Worm (Caenorhabditis elegans) whole organism, midembryonic: ENCODE results near the gene pals-23.

Source experiments
- T22C8.4 ChIP-seq: fragments of 200-800 bp; sonication (Bioruptor generic); IDR thresholded peaks from 2 replicates; pipeline ENCODE4 v1.3.6; 2022; ENCODE audit warnings: missing genetic modification characterization, missing compliant biosample characterization
- cog-1 ChIP-seq: sonication (generic microtip); optimal IDR thresholded peaks from 2 replicates; lab custom pipeline; 2016; ENCODE audit warnings: missing genetic modification characterization, missing compliant biosample characterization
- flt-1 ChIP-seq: fragments of 200-800 bp; sonication (Bioruptor generic); IDR thresholded peaks from 2 replicates; pipeline ENCODE4 v1.3.6; 2022; ENCODE audit warnings: missing genetic modification characterization, missing compliant biosample characterization
- klf-2 ChIP-seq: fragments of 200-800 bp; sonication (Bioruptor generic); conservative IDR thresholded peaks from 2 replicates; pipeline ENCODE4 v1.3.6; 2022; ENCODE audit warnings: missing genetic modification reagents, missing genetic modification characterization, missing compliant biosample characterization
- med-1 ChIP-seq: sonication (generic microtip); optimal IDR thresholded peaks from 2 replicates; lab custom pipeline; 2017; ENCODE audit warnings: missing genetic modification characterization, mild to moderate bottlenecking, missing compliant biosample characterization, antibody characterized with exemption, missing genetic modification reagents; ENCODE audit not compliant: insufficient read depth
- ref-1 ChIP-seq: fragments of 200-800 bp; sonication (Bioruptor generic); conservative IDR thresholded peaks from 2 replicates; pipeline ENCODE4 v1.3.6; 2022; ENCODE audit warnings: missing genetic modification reagents, missing genetic modification characterization, missing compliant biosample characterization
- tab-1 ChIP-seq: fragments of 200-800 bp; sonication (Bioruptor generic); IDR thresholded peaks from 2 replicates; pipeline ENCODE4 v1.3.6; 2022; ENCODE audit warnings: missing genetic modification characterization, missing compliant biosample characterization
- ztf-23 ChIP-seq: fragments of 200-800 bp; sonication (Bioruptor generic); IDR thresholded peaks from 2 replicates; pipeline ENCODE4 v1.3.6; 2022; ENCODE audit warnings: missing genetic modification reagents, missing genetic modification characterization, missing compliant biosample characterization
- ztf-29 ChIP-seq: fragments of 200-800 bp; sonication (Bioruptor generic); IDR thresholded peaks from 2 replicates; pipeline ENCODE4 v1.3.6; 2022; ENCODE audit warnings: missing genetic modification reagents, missing genetic modification characterization, missing compliant biosample characterization

Gene pals-23

DNA sequence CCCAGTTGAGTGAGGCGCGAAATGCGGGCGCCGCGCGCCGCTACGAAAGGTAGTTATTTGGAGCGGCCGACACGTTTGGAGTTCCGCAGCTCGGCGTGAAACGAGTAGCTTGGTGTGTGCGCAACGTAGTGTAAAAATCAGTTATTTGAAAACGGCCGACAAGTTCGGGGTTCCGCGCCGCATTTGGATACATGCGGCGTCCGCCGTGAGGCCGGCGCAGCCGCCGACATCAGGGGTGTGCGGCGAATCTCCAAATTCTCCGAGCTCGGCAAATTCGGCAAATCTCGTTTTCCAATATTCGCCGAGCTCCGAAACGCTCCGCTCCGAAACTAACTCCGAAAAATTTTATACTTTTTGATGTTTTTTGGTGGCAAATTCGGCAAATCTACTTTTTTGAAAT, 33.4 kb downstream of the pals-23 start:
- no peak for TF ChIP-seq klf-2
- TF ChIP-seq T22C8.4 (GFP tag; lab: Robert Waterston, UW) = no peak
- no peak for TF ChIP-seq cog-1 (tag; lab: Kevin White, UChicago)

DNA sequence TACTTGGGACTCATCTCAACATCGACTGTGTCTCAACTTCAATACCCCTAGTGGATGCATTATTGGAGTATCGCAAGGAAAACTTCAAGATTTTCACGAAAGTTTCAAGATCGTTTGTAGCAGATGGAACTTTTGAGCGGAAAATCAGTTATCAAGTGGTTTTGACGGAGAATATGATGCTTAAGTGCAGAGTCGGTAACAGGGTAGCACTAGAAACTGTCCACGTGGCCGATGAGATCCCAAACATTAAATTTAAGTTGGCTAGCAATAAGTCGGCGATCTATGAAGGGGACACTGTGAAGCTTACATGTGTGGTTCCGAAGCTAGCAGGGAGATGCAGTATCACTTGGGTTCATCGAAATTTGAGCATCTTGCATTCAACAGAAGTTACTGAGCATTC, 34.6 kb downstream of the pals-23 start:
- TF ChIP-seq ztf-23 (no peak), flt-1 (GFP tag; lab: Robert Waterston, UW) (no peak), cog-1 (tag; lab: Kevin White, UChicago) (no peak)

DNA sequence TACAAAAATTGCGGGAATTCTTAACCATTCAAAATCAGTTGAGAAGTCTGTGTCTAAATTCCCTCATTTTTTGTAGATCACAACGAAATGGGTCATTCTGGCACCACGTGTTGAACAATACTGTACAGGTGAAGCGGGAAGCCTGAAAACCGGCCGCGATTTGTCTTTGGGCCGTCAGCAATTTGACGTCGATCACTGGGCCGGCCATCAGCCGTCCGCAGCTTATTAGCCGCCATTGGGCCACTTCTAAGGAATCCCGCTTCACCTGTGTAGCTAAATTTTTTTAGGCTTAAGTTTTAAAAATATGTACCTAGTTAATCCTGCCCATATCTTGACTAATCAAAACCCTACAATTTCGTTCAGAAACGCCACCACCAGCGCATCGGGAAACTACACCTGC, 35.1 kb downstream of the pals-23 start:
- TF ChIP-seq cog-1 (tag; lab: Kevin White, UChicago) (no peak), klf-2 (no peak), med-1 (GFP tag; lab: Kevin White, UChicago) (no peak), ztf-23 (no peak), ref-1 (GFP tag; lab: Robert Waterston, UW) (no peak), tab-1 (no peak), flt-1 (GFP tag; lab: Robert Waterston, UW) (no peak), ztf-29 (GFP tag; lab: Robert Waterston, UW) (no peak), T22C8.4 (GFP tag; lab: Robert Waterston, UW) (no peak)

DNA sequence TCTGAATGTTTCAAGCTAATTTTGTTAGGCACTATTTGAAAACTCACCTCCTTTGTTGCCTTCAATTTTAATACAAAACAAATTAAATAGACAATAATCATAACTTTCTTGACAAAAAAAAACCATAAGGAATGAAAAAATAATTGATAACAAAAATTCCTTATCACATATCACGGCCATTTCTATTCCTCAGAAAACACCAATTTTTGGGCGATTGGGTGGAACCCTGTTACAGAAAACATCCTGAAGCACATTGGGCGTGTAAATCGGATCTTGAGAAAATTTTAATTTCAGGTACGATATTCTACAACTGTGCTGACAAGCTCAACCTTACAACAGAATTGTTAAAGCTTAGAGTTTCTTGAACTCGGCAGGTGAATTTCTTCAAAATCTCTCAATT, 40.2 kb downstream of the pals-23 start, which contains the start of gene F40G9.8:
Gene F40G9.8 (minus strand): TSS at position 101 of the 400 bp plus-strand sequence.
- no peak for TF ChIP-seq tab-1
- TF ChIP-seq ztf-23 = no peak
- no peak for TF ChIP-seq ref-1 (GFP tag; lab: Robert Waterston, UW)
- no peak for TF ChIP-seq med-1 (GFP tag; lab: Kevin White, UChicago)
- TF ChIP-seq ztf-29 (GFP tag; lab: Robert Waterston, UW) = no peak
- no peak for TF ChIP-seq flt-1 (GFP tag; lab: Robert Waterston, UW)
- no peak for TF ChIP-seq T22C8.4 (GFP tag; lab: Robert Waterston, UW)
- no peak for TF ChIP-seq cog-1 (tag; lab: Kevin White, UChicago)
- no peak for TF ChIP-seq klf-2

DNA sequence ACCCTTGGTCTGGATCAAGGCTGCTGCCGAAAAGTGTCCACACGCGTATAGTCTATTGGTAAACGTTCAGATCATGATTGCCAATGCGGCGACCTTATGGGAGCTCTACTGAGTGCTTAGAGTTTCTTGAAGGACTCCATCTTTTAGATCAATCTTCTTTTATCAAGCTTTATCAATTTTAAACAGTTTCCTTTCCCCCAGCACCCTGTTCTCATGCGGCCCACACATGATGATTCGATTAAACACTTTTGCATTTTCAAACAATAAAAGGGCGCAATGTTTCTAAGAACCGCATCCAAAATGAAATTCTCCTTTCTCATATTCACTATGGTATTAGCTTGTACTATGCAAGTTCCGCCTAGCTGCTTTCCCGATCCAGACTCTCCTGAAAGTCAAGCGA, 40.8 kb downstream of the pals-23 start, which contains the start of gene F40G9.7:
Gene F40G9.7 (plus strand): TSS at position 301 of the 400 bp plus-strand sequence.
- TF ChIP-seq med-1 (GFP tag; lab: Kevin White, UChicago) (no peak), tab-1 (no peak), ztf-29 (GFP tag; lab: Robert Waterston, UW) (no peak)

DNA sequence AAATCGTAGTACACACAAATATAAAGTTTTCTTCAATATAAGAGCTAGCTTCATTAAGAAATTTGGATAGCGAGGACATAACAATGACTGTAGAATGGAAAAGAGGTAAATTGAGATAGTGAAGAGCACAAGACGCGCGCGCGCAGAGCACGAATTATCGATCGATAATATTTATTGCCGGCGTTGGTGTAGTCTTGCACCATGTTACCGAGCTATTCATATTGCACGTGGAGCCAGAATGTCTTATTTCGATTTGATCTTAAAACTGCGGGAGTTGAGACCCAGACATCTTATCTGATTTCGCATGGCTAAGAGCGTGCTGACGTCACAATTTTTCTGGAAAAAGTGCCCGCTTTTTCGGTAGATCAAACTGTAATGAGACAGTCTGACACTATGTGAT, 44.9 kb downstream of the pals-23 start, which contains the start of gene F40G9.18:
Gene F40G9.18 (minus strand): TSS at position 101 of the 400 bp plus-strand sequence.
- TF ChIP-seq tab-1 (no peak), klf-2 (no peak), ref-1 (GFP tag; lab: Robert Waterston, UW) (no peak), med-1 (GFP tag; lab: Kevin White, UChicago) (no peak), cog-1 (tag; lab: Kevin White, UChicago) (no peak), T22C8.4 (GFP tag; lab: Robert Waterston, UW) (no peak)

DNA sequence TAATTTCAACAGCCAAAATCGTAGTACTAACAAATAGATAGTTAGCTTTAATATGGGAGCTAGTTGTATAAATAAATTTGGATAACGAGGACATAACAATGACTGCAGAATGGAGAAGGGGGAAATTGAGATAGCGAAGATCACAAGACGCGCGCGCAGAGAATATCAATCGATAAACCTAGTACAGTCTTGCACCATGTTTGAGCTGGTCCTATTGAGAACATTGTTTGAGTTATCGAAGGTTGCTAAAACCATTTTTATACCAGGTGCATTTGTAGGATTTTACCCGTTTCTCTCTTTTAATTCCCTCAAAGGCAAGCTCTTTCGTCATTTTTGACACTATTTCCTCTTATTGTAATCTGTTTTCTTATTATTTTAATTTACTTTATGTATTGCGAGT, 47.0 kb downstream of the pals-23 start, which contains the start of the genes F40G9.9 and F40G9.12:
Gene F40G9.9 (minus strand): TSS at position 101 of the 400 bp plus-strand sequence.
Gene F40G9.12 (plus strand): TSS at position 231 of the 400 bp plus-strand sequence.
- TF ChIP-seq ztf-23 (no peak), med-1 (GFP tag; lab: Kevin White, UChicago) (no peak), T22C8.4 (GFP tag; lab: Robert Waterston, UW) (no peak), tab-1 (no peak)

DNA sequence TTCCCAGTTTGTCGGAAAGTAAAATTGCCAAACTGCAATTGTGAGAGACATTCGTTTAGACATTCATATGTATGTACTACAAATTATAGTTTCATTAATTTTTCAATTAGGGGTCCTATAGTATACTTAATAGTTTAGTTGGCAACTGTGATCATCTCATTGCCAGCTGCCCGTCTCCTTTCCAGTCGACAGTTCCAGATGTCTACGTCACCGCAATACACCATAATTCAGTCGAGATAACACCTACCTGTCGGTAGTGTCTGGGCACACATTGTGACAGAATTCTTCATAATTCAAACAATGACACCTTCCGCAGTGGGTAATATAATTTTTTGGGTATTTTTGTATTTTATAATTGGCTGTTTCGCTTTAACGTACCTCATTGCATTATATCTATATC, 48.9 kb downstream of the pals-23 start, which contains the start of gene F40G9.19:
Gene F40G9.19 (plus strand): TSS at position 301 of the 400 bp plus-strand sequence.
- TF ChIP-seq cog-1 (tag; lab: Kevin White, UChicago) (no peak), flt-1 (GFP tag; lab: Robert Waterston, UW) (no peak), ztf-29 (GFP tag; lab: Robert Waterston, UW) (no peak), klf-2 (no peak), T22C8.4 (GFP tag; lab: Robert Waterston, UW) (no peak), med-1 (GFP tag; lab: Kevin White, UChicago) (no peak), ztf-23 (no peak), tab-1 (no peak), ref-1 (GFP tag; lab: Robert Waterston, UW) (no peak)

DNA sequence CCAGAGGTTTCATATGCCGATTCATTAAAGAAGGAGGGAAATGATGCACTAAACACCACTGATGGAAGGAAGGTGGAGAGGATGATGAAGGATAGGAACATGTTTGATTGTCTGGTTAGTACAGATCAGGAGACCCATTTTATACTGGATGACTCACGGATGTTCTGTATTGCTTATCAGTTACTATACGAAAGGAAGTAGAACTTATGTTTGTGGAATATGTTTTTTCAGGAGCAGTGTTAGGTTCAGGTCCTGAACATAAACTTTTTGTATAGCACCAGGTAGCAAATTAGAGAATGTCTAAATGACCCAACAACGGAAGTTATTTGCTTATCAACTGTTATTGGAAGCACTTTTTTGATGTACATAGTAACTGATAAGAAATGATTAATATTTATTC, 51.2 kb downstream of the pals-23 start, which contains the start of gene clec-148:
Gene clec-148 (minus strand): TSS at position 101 of the 400 bp plus-strand sequence.
- TF ChIP-seq T22C8.4 (GFP tag; lab: Robert Waterston, UW) (no peak), tab-1 (no peak), ztf-23 (no peak), med-1 (GFP tag; lab: Kevin White, UChicago) (no peak), flt-1 (GFP tag; lab: Robert Waterston, UW) (no peak), cog-1 (tag; lab: Kevin White, UChicago) (no peak), ztf-29 (GFP tag; lab: Robert Waterston, UW) (no peak), klf-2 (no peak), ref-1 (GFP tag; lab: Robert Waterston, UW) (no peak)
